Fruit fly (Drosophila melanogaster) whole organism, wandering third instar larva: ENCODE results near the gene CG8509.

Experiments
- Abd-B ChIP-seq: fragments of >200 bp; optimal IDR thresholded peaks from 2 replicates; lab custom pipeline; 2017; ENCODE audit warnings: missing biosample characterization, missing genetic modification characterization
- CG32264 ChIP-seq: fragments of 200-800 bp; sonication (Bioruptor generic); optimal IDR thresholded peaks from 2 replicates; lab custom pipeline; 2016; ENCODE audit warnings: missing biosample characterization, missing genetic modification characterization
- CG9705 ChIP-seq: fragments of 200-800 bp; sonication (Bioruptor generic); optimal IDR thresholded peaks from 2 replicates; lab custom pipeline; 2018; ENCODE audit warnings: missing biosample characterization, mild to moderate bottlenecking, missing genetic modification characterization
- CrebA ChIP-seq: fragments of 200-800 bp; sonication (Bioruptor generic); optimal IDR thresholded peaks from 2 replicates; lab custom pipeline; 2016; ENCODE audit warnings: missing biosample characterization, mild to moderate bottlenecking, missing genetic modification characterization, borderline replicate concordance
- Dfd ChIP-seq: fragments of >200 bp; optimal IDR thresholded peaks from 2 replicates; lab custom pipeline; 2017; ENCODE audit warnings: missing biosample characterization, missing genetic modification characterization
- Dif ChIP-seq: fragments of 200-275, 200-300 bp; sonication (Bioruptor generic); optimal IDR thresholded peaks from 2 replicates; lab custom pipeline; 2018; ENCODE audit warnings: missing biosample characterization, missing genetic modification characterization; ENCODE audit not compliant: partially characterized antibody
- HLH106 ChIP-seq: fragments of 200-800 bp; optimal IDR thresholded peaks from 3 replicates; lab custom pipeline; 2019; ENCODE audit warnings: missing biosample characterization, mild to moderate bottlenecking, missing genetic modification characterization, moderate library complexity
- Hnf4 ChIP-seq: fragments of 200-800 bp; sonication (Bioruptor generic); optimal IDR thresholded peaks from 2 replicates; lab custom pipeline; 2016; ENCODE audit warnings: missing biosample characterization, mild to moderate bottlenecking, missing genetic modification characterization
- Hr78 ChIP-seq: fragments of >200 bp; optimal IDR thresholded peaks from 2 replicates; lab custom pipeline; 2017; ENCODE audit warnings: missing biosample characterization, missing genetic modification characterization
- Hr83 ChIP-seq: fragments of 200-300 bp; sonication (Bioruptor generic); optimal IDR thresholded peaks from 2 replicates; lab custom pipeline; 2016; ENCODE audit warnings: missing biosample characterization, mild to moderate bottlenecking, missing genetic modification characterization, moderate library complexity; ENCODE audit not compliant: poor library complexity, severe bottlenecking
- Jra ChIP-seq: sonication (Bioruptor generic); optimal IDR thresholded peaks from 2 replicates; lab custom pipeline; 2016; ENCODE audit warnings: missing biosample characterization, missing genetic modification characterization
- Mio ChIP-seq: sonication (Bioruptor generic); optimal IDR thresholded peaks from 2 replicates; lab custom pipeline; 2016; ENCODE audit warnings: missing biosample characterization, missing genetic modification characterization
- Myc ChIP-seq: fragments of >200 bp; optimal IDR thresholded peaks from 2 replicates; lab custom pipeline; 2017
- N ChIP-seq: fragments of >200 bp; optimal IDR thresholded peaks from 2 replicates; lab custom pipeline; 2018; ENCODE audit warnings: missing biosample characterization, missing external identifiers, missing genetic modification characterization
- OdsH ChIP-seq: fragments of 200-800 bp; sonication (Bioruptor generic); optimal IDR thresholded peaks from 2 replicates; lab custom pipeline; 2016; ENCODE audit warnings: missing biosample characterization, mild to moderate bottlenecking, missing genetic modification characterization
- Rel ChIP-seq, 2 experiments: fragments of 200-800 bp; sonication (Bioruptor generic) in 1 of 2; optimal IDR thresholded peaks; 2 replicates in 1 of 2; 3 replicates in 1 of 2; lab custom pipeline; 2016 to 2019; ENCODE audit warnings: mild to moderate bottlenecking in 2 of 2, missing biosample characterization in 2 of 2, missing genetic modification characterization in 2 of 2, moderate library complexity in 1 of 2
- Sp1 ChIP-seq: fragments of 200-800 bp; sonication (Bioruptor generic); optimal IDR thresholded peaks from 3 replicates; lab custom pipeline; 2019; ENCODE audit warnings: missing biosample characterization, mild to moderate bottlenecking, missing genetic modification characterization, moderate library complexity
- Vsx2 ChIP-seq: fragments of 200-300, 225-300 bp; sonication (Bioruptor generic); optimal IDR thresholded peaks from 2 replicates; lab custom pipeline; 2018; ENCODE audit warnings: missing biosample characterization, missing genetic modification characterization; ENCODE audit not compliant: partially characterized antibody
- br ChIP-seq: fragments of 200-800 bp; sonication (Bioruptor generic); optimal IDR thresholded peaks from 2 replicates; lab custom pipeline; 2016; ENCODE audit warnings: missing biosample characterization, missing genetic modification characterization
- brk ChIP-seq: fragments of 200-800 bp; sonication (Bioruptor generic); optimal IDR thresholded peaks from 2 replicates; lab custom pipeline; 2016; ENCODE audit warnings: missing biosample characterization, mild to moderate bottlenecking, missing genetic modification characterization
- dl ChIP-seq, 2 experiments: fragments of 175-275, 200-275 bp in 1 of 2; fragments of 200-275 bp in 1 of 2; sonication (Bioruptor generic); optimal IDR thresholded peaks; lab custom pipeline; 2018; ENCODE audit warnings: mild to moderate bottlenecking in 2 of 2, missing biosample characterization in 2 of 2, missing genetic modification characterization in 2 of 2, moderate library complexity in 2 of 2; ENCODE audit not compliant: partially characterized antibody in 2 of 2, insufficient read depth in 1 of 2
- dmrt93B ChIP-seq: fragments of 200-800 bp; sonication (Bioruptor generic); optimal IDR thresholded peaks from 2 replicates; lab custom pipeline; 2018; ENCODE audit warnings: missing biosample characterization, mild to moderate bottlenecking, missing genetic modification characterization
- dsf ChIP-seq: sonication (Bioruptor generic); optimal IDR thresholded peaks from 2 replicates; lab custom pipeline; 2016; ENCODE audit warnings: missing biosample characterization, missing genetic modification characterization, borderline replicate concordance
- ey ChIP-seq: fragments of 200-800 bp; sonication (Bioruptor generic); optimal IDR thresholded peaks from 2 replicates; lab custom pipeline; 2016; ENCODE audit warnings: missing biosample characterization, missing genetic modification characterization
- foxo ChIP-seq, 2 experiments: fragments of 200-800 bp; sonication (Bioruptor generic); optimal IDR thresholded peaks; 2 replicates in 1 of 2; 3 replicates in 1 of 2; lab custom pipeline; 2016 to 2017; ENCODE audit warnings: missing biosample characterization in 2 of 2, missing genetic modification characterization in 2 of 2
- fru ChIP-seq: fragments of 200-800 bp; sonication (Bioruptor generic); optimal IDR thresholded peaks from 3 replicates; lab custom pipeline; 2016; ENCODE audit warnings: missing biosample characterization, mild to moderate bottlenecking, missing genetic modification characterization
- h ChIP-seq: fragments of 200-800 bp; sonication (Bioruptor generic); optimal IDR thresholded peaks from 3 replicates; lab custom pipeline; 2016; ENCODE audit warnings: missing biosample characterization, mild to moderate bottlenecking, missing genetic modification characterization
- jim ChIP-seq: fragments of 175-275, 200-325 bp; sonication (Bioruptor generic); optimal IDR thresholded peaks from 2 replicates; lab custom pipeline; 2016; ENCODE audit warnings: missing biosample characterization, mild to moderate bottlenecking, missing genetic modification characterization
- lola ChIP-seq: fragments of >200 bp; optimal IDR thresholded peaks from 2 replicates; lab custom pipeline; 2017; ENCODE audit warnings: missing biosample characterization, missing genetic modification characterization
- psq ChIP-seq: fragments of 200-800 bp; sonication (Bioruptor generic); optimal IDR thresholded peaks from 3 replicates; lab custom pipeline; 2017; ENCODE audit warnings: missing biosample characterization, mild to moderate bottlenecking, missing genetic modification characterization, moderate library complexity
- rgr ChIP-seq: fragments of 200-800 bp; sonication (Bioruptor generic); optimal IDR thresholded peaks from 3 replicates; lab custom pipeline; 2016; ENCODE audit warnings: missing biosample characterization, mild to moderate bottlenecking, missing genetic modification characterization
- sv ChIP-seq: fragments of 200-800 bp; sonication (Bioruptor generic); optimal IDR thresholded peaks from 3 replicates; lab custom pipeline; 2016; ENCODE audit warnings: missing biosample characterization, missing genetic modification characterization
- tai ChIP-seq: sonication (Bioruptor generic); optimal IDR thresholded peaks from 2 replicates; lab custom pipeline; 2016; ENCODE audit warnings: missing biosample characterization, missing genetic modification characterization
- usp ChIP-seq: fragments of >200 bp; optimal IDR thresholded peaks from 2 replicates; lab custom pipeline; 2017; ENCODE audit warnings: missing biosample characterization, missing genetic modification characterization
- woc ChIP-seq: sonication (Bioruptor generic); optimal IDR thresholded peaks from 2 replicates; lab custom pipeline; 2016; ENCODE audit warnings: missing biosample characterization, mild to moderate bottlenecking, missing genetic modification characterization

CG8509 gene

dm6 chrX:15834594-15835236 is 25.4 kb downstream of the CG8509 start:
- TF ChIP-seq dl (GFP tag; optimal IDR thresholded peaks at IDR 0.05; lab: Kevin White, UChicago; ENCODE audit: insufficient read depth in 1 of 2, partially characterized antibody in 2 of 2) (peak; percentile 49 to 85), woc (peak; percentile 47), Hr83 (peak; percentile 5), brk (GFP tag; lab: Kevin White, UChicago) (peak; percentile 46), Myc (lab: Kevin White, UChicago) (no peak), rgr (no peak), ey (no peak), Rel (GFP tag; optimal IDR thresholded peaks at IDR 0.05; lab: Kevin White, UChicago) (no peak), Rel (tag; optimal IDR thresholded peaks at IDR 0.05; lab: Kevin White, UChicago) (peak; percentile 95), h (GFP tag; lab: Kevin White, UChicago) (peak; percentile 8), Sp1 (GFP tag; lab: Kevin White, UChicago) (no peak), Jra (GFP tag; lab: Kevin White, UChicago) (peak; percentile 27), CG9705 (GFP tag; lab: Kevin White, UChicago) (no peak), Dif (GFP tag; lab: Kevin White, UChicago) (peak; percentile 86), Vsx2 (GFP tag; lab: Kevin White, UChicago) (peak; percentile 63), Dfd (GFP tag; lab: Kevin White, UChicago) (no peak), Abd-B (GFP tag; lab: Kevin White, UChicago) (no peak), CrebA (no peak), N (peak; percentile 26), Mio (GFP tag; lab: Kevin White, UChicago) (no peak), Hnf4 (GFP tag; lab: Kevin White, UChicago) (peak; percentile 23), OdsH (GFP tag; lab: Kevin White, UChicago) (no peak), foxo (GFP tag; optimal IDR thresholded peaks at IDR 0.05; lab: Kevin White, UChicago) (peak in 1 of 2 experiments; percentile 3)

dm6 chrX:15835393-15835792 is 26.0 kb downstream of the CG8509 start, which contains the start of gene Chc:
Gene Chc (minus strand): TSS chrX:15835490.
- TF ChIP-seq jim (GFP tag; lab: Kevin White, UChicago) (peak; percentile 20), CG32264 (GFP tag; lab: Kevin White, UChicago) (no peak), CrebA (no peak), lola (GFP tag; lab: Kevin White, UChicago) (no peak), tai (GFP tag; lab: Kevin White, UChicago) (peak; percentile 72), woc (peak; percentile 49), Hnf4 (GFP tag; lab: Kevin White, UChicago) (peak; percentile 55), h (GFP tag; lab: Kevin White, UChicago) (peak; percentile 9), Jra (GFP tag; lab: Kevin White, UChicago) (no peak), sv (GFP tag; lab: Kevin White, UChicago) (no peak), br (GFP tag; lab: Kevin White, UChicago) (no peak), psq (GFP tag; lab: Kevin White, UChicago) (no peak), dmrt93B (GFP tag; lab: Kevin White, UChicago) (no peak), Myc (lab: Kevin White, UChicago) (no peak), Hr83 (peak; percentile 21), dsf (GFP tag; lab: Kevin White, UChicago) (no peak), N (no peak), OdsH (GFP tag; lab: Kevin White, UChicago) (no peak), dl (GFP tag; optimal IDR thresholded peaks at IDR 0.05; lab: Kevin White, UChicago; ENCODE audit: insufficient read depth in 1 of 2, partially characterized antibody in 2 of 2) (no peak), fru (GFP tag; lab: Kevin White, UChicago) (no peak), rgr (peak; percentile 36), usp (GFP tag; lab: Kevin White, UChicago) (no peak), brk (GFP tag; lab: Kevin White, UChicago) (peak; percentile 50), foxo (GFP tag; optimal IDR thresholded peaks at IDR 0.05; lab: Kevin White, UChicago) (peak in 1 of 2 experiments; percentile 16)

- TF ChIP-seq rgr (no peak), Hnf4 (GFP tag; lab: Kevin White, UChicago) (no peak), h (GFP tag; lab: Kevin White, UChicago) (no peak), Dfd (GFP tag; lab: Kevin White, UChicago) (no peak), HLH106 (tag; lab: Kevin White, UChicago) (no peak), Dif (GFP tag; lab: Kevin White, UChicago) (no peak), CG9705 (GFP tag; lab: Kevin White, UChicago) (no peak), Abd-B (GFP tag; lab: Kevin White, UChicago) (no peak), sv (GFP tag; lab: Kevin White, UChicago) (no peak), Rel (GFP tag; optimal IDR thresholded peaks at IDR 0.05; lab: Kevin White, UChicago) (no peak), Rel (tag; optimal IDR thresholded peaks at IDR 0.05; lab: Kevin White, UChicago) (no peak), brk (GFP tag; lab: Kevin White, UChicago) (no peak), dl (GFP tag; optimal IDR thresholded peaks at IDR 0.05; lab: Kevin White, UChicago; ENCODE audit: insufficient read depth in 1 of 2, partially characterized antibody in 2 of 2) (no peak), CG32264 (GFP tag; lab: Kevin White, UChicago) (no peak), br (GFP tag; lab: Kevin White, UChicago) (no peak), ey (no peak), dmrt93B (GFP tag; lab: Kevin White, UChicago) (no peak), Hr78 (GFP tag; lab: Kevin White, UChicago) (no peak)
Observed at dm6 chrX:15837530-15837929, 28.2 kb downstream of the CG8509 start, which contains the start of gene CG8565. Gene CG8565 (plus strand): TSS chrX:15837830.
